Worm (Caenorhabditis elegans) whole organism, young adult: ENCODE data around the gene srt-45.

Source experiments
- B0261.1 ChIP-seq: sonication (generic microtip); optimal IDR thresholded peaks from 2 replicates; lab custom pipeline; 2016; ENCODE audit warnings: mild to moderate bottlenecking, missing genetic modification characterization, moderate library complexity, missing compliant biosample characterization
- F49E8.2 ChIP-seq: sonication (generic microtip); optimal IDR thresholded peaks from 3 replicates; lab custom pipeline; 2017; ENCODE audit warnings: missing genetic modification characterization, mild to moderate bottlenecking, missing compliant biosample characterization, antibody characterized with exemption, moderate library complexity; ENCODE audit not compliant: insufficient read depth
- akir-1 ChIP-seq: fragments of 200-800 bp; sonication (Bioruptor generic); optimal IDR thresholded peaks from 2 replicates; lab custom pipeline; 2018; ENCODE audit warnings: mild to moderate bottlenecking, missing genetic modification characterization, moderate library complexity, missing compliant biosample characterization
- efl-1 ChIP-seq: fragments of 150-350 bp; optimal IDR thresholded peaks from 2 replicates; lab custom pipeline; 2014; ENCODE audit warnings: missing biosample characterization, missing genetic modification reagents, missing genetic modification characterization
- hlh-12 ChIP-seq: sonication (generic microtip); optimal IDR thresholded peaks from 2 replicates; lab custom pipeline; 2016; ENCODE audit warnings: missing genetic modification characterization, missing compliant biosample characterization
- madf-10 ChIP-seq: sonication (generic microtip); optimal IDR thresholded peaks from 2 replicates; lab custom pipeline; 2016; ENCODE audit warnings: mild to moderate bottlenecking, missing genetic modification characterization, missing compliant biosample characterization
- nhr-120 ChIP-seq: fragments of 200-800 bp; sonication (Bioruptor generic); IDR thresholded peaks from 2 replicates; pipeline ENCODE4 v1.3.6; 2022; ENCODE audit warnings: missing genetic modification characterization, missing compliant biosample characterization
- rpc-1 ChIP-seq, 2 experiments: fragments of 150-350 bp in 1 of 2; sonication (generic microtip) in 1 of 2; optimal IDR thresholded peaks; 2 replicates each; lab custom pipeline; 2014 to 2018; ENCODE audit warnings: missing biosample characterization in 1 of 2, missing genetic modification characterization in 1 of 2, missing genetic modification reagents in 1 of 2, missing genotype in 1 of 2
- snpc-1.3 ChIP-seq: sonication (generic microtip); optimal IDR thresholded peaks from 2 replicates; lab custom pipeline; 2017; ENCODE audit warnings: missing genetic modification characterization, mild to moderate bottlenecking, missing compliant biosample characterization, antibody characterized with exemption, moderate library complexity, missing genotype, missing genetic modification reagents; ENCODE audit not compliant: insufficient read depth
- unc-62 ChIP-seq: fragments of 150-350 bp; optimal IDR thresholded peaks from 2 replicates; lab custom pipeline; 2014; ENCODE audit warnings: missing biosample characterization, missing genetic modification reagents, missing genetic modification characterization

ce11 chrV:19802797-19803196, 18.9 kb downstream of the srt-45 start:
- TF ChIP-seq nhr-120 (GFP tag; lab: Robert Waterston, UW): no peak
- no peak for TF ChIP-seq F49E8.2 (tag; lab: Kevin White, UChicago)
- no peak for TF ChIP-seq snpc-1.3 (tag; lab: Kevin White, UChicago)
- no peak for TF ChIP-seq rpc-1 (optimal IDR thresholded peaks at IDR 0.05; lab: Kevin White, UChicago)
- TF ChIP-seq rpc-1 (tag; optimal IDR thresholded peaks at IDR 0.05; lab: Kevin White, UChicago): no peak
- no peak for TF ChIP-seq unc-62 (GFP tag; lab: Kevin White, UChicago)
- no peak for TF ChIP-seq hlh-12 (tag; lab: Kevin White, UChicago)
- TF ChIP-seq akir-1 (GFP tag; lab: Kevin White, UChicago): no peak
- TF ChIP-seq B0261.1 (tag; lab: Kevin White, UChicago): no peak
- no peak for TF ChIP-seq efl-1 (GFP tag; lab: Kevin White, UChicago)
- no peak for TF ChIP-seq madf-10 (tag; lab: Kevin White, UChicago)
